Fruit fly (Drosophila melanogaster) S2 (cell line): Measurements from ENCODE around the gene CG13920.

Experiments used
- CG8478 ChIP-seq: fragments of >200 bp; optimal IDR thresholded peaks from 2 replicates; lab custom pipeline; 2018
- CTCF ChIP-seq, 2 experiments: fragments of >200 bp; optimal IDR thresholded peaks; 2 replicates each; lab custom pipeline; 2018

DNA sequence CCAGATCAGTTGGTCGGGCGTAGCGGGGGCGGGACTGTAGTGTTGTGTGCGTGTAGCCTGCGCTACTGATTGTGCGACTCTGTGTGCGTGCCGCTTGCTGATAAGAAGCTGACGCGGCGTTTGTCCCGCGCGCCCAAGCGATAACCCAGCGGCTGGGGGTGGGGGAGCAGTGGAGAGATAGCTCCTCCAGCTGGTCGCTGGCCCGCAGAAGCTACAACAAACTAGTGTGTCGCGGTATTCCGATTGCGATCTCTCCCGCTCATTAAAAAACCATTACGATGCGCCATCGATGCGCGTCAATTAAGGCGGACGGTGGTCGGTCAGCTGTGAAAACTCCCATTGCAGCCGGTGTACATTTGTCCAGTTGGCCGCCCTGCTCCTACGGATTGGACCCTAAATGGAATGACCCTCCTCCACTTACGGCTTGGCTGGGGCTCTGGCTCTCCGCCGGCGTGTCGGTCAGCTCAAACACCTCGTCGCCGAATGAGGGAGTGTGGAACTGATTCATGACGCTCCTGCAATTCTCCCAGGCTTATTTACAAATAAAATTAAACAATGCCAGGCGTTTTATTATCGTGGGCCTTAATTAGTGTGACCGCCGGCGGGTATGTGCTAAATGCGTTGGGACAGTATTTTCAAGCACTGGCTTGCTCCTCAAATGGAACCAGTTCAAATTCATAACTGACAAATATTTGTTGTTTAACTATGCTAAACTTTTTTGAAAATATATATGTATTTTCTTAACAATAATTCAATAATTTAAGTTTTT is 46.5 kb upstream of the CG13920 start, which contains the start of gene CG12104:
- TF ChIP-seq CTCF (optimal IDR thresholded peaks at IDR 0.05; lab: Kevin White, UChicago) (no peak), CG8478 (lab: Kevin White, UChicago) (no peak)
